Worm (Caenorhabditis elegans) whole organism, L3 larva: ENCODE measurements around the gene F59A1.6.

ENCODE experiments used
- fos-1 ChIP-seq: fragments of 150-350 bp; optimal IDR thresholded peaks from 2 replicates; lab custom pipeline; 2014; ENCODE audit warnings: missing biosample characterization, missing genetic modification characterization
- nhr-76 ChIP-seq: fragments of 150-350 bp; sonication (generic microtip); optimal IDR thresholded peaks from 5 replicates; lab custom pipeline; 2014; ENCODE audit warnings: missing biosample characterization, missing genetic modification characterization
- pqm-1 ChIP-seq: fragments of 150-350 bp; optimal IDR thresholded peaks from 2 replicates; lab custom pipeline; 2017; ENCODE audit warnings: missing biosample characterization, missing genetic modification characterization, inconsistent platforms
- snpc-4 ChIP-seq: fragments of 150-350 bp; optimal IDR thresholded peaks from 2 replicates; lab custom pipeline; 2014; ENCODE audit warnings: missing biosample characterization, missing genetic modification characterization
- unc-62 ChIP-seq: fragments of 150-350 bp; sonication (generic microtip); optimal IDR thresholded peaks from 4 replicates; lab custom pipeline; 2014; ENCODE audit warnings: missing biosample characterization, missing genetic modification reagents, missing genetic modification characterization

DNA sequence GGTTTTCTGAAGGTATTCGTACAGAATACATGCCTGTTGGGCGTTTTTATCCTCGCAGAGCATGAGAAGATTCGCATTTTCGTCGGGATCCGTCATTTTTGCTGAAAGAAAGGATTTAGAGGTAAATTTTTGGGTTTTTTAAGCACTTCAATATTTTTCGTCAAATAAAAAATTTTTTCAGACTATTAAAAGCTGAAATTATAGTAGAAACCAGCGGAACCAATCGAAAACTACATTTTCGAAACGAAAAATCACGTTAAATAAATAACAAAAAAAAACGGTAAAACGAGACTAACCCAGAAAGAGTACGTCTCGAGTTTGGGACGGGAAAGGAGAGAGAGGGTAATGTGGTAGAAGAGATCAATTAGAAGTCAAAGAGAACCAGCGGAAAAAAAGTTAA is 34.5 kb upstream of the F59A1.6 start, which contains the start of gene fbxa-192:
- TF ChIP-seq pqm-1 (tag; lab: Kevin White, UChicago) (no peak), nhr-76 (tag; lab: Kevin White, UChicago) (no peak), fos-1 (no peak), snpc-4 (tag; lab: Kevin White, UChicago) (no peak), unc-62 (GFP tag; lab: Kevin White, UChicago) (no peak)
